Worm (Caenorhabditis elegans) whole organism, L1 larva: ENCODE results near the gene C15C8.6.

Experiments
- C04F5.9 ChIP-seq: sonication (generic microtip); optimal IDR thresholded peaks from 2 replicates; lab custom pipeline; 2016; ENCODE audit warnings: missing genetic modification characterization, missing compliant biosample characterization
- Y116A8C.19 ChIP-seq: sonication (generic microtip); optimal IDR thresholded peaks from 2 replicates; lab custom pipeline; 2016; ENCODE audit warnings: missing compliant biosample characterization, missing genetic modification characterization, borderline replicate concordance
- aha-1 ChIP-seq: fragments of 150-350 bp; optimal IDR thresholded peaks from 2 replicates; lab custom pipeline; 2014; ENCODE audit warnings: missing biosample characterization, missing genetic modification characterization
- alr-1 ChIP-seq: fragments of 200-800 bp; sonication (Bioruptor generic); optimal IDR thresholded peaks from 2 replicates; lab custom pipeline; 2018; ENCODE audit warnings: borderline replicate concordance, mild to moderate bottlenecking, missing genetic modification characterization, missing compliant biosample characterization
- ces-1 ChIP-seq: fragments of 150-350 bp; optimal IDR thresholded peaks from 2 replicates; lab custom pipeline; 2014; ENCODE audit warnings: missing biosample characterization, missing genetic modification reagents, missing genetic modification characterization
- dsc-1 ChIP-seq: sonication (generic microtip); optimal IDR thresholded peaks from 2 replicates; lab custom pipeline; 2016; ENCODE audit warnings: mild to moderate bottlenecking, missing genetic modification characterization, missing compliant biosample characterization
- efl-1 ChIP-seq, 4 experiments: fragments of 150-350 bp; optimal IDR thresholded peaks in 3 of 4; peaks in 1 of 4; 1 replicate in 1 of 4; 2 replicates in 3 of 4; lab custom pipeline; 2014; ENCODE audit warnings: missing biosample characterization in 2 of 4, missing genetic modification characterization in 2 of 4, missing genetic modification reagents in 2 of 4
- elt-3 ChIP-seq, 6 experiments: fragments of 150-350 bp in 1 of 6; sonication (generic microtip); optimal IDR thresholded peaks; 2 replicates each; lab custom pipeline; 2017 to 2018; ENCODE audit warnings: missing biosample characterization in 6 of 6, missing genetic modification characterization in 6 of 6, inconsistent platforms in 1 of 6
- ets-5 ChIP-seq: fragments of 200-800 bp; sonication (Bioruptor generic); IDR thresholded peaks from 2 replicates; pipeline ENCODE4 v1.3.6; 2022; ENCODE audit warnings: missing genetic modification characterization, missing compliant biosample characterization
- fkh-10 ChIP-seq: sonication (generic microtip); optimal IDR thresholded peaks from 2 replicates; lab custom pipeline; 2017; ENCODE audit warnings: missing biosample characterization, missing genetic modification reagents, missing genetic modification characterization
- fkh-4 ChIP-seq: sonication (generic microtip); optimal IDR thresholded peaks from 2 replicates; lab custom pipeline; 2016; ENCODE audit warnings: missing compliant biosample characterization, missing genetic modification characterization, borderline replicate concordance
- fkh-8 ChIP-seq: sonication (generic microtip); optimal IDR thresholded peaks from 2 replicates; lab custom pipeline; 2016; ENCODE audit warnings: mild to moderate bottlenecking, missing genetic modification characterization, missing compliant biosample characterization
- hpl-2 ChIP-seq: fragments of 150-350 bp; optimal IDR thresholded peaks from 2 replicates; lab custom pipeline; 2014; ENCODE audit warnings: missing biosample characterization, missing genetic modification reagents, missing genetic modification characterization
- jun-1 ChIP-seq: fragments of 150-350 bp; optimal IDR thresholded peaks from 2 replicates; lab custom pipeline; 2014; ENCODE audit warnings: missing biosample characterization, missing genetic modification reagents, missing genetic modification characterization
- lin-13 ChIP-seq: fragments of 150-350 bp; optimal IDR thresholded peaks from 2 replicates; lab custom pipeline; 2014; ENCODE audit warnings: missing biosample characterization, missing genetic modification reagents, missing genetic modification characterization
- lin-35 ChIP-seq, 2 experiments: fragments of 150-350 bp; optimal IDR thresholded peaks; 2 replicates each; lab custom pipeline; 2014; ENCODE audit warnings: missing biosample characterization in 2 of 2, missing genetic modification characterization in 2 of 2, missing genetic modification reagents in 2 of 2
- lsy-2 ChIP-seq, 2 experiments: fragments of 150-350 bp; optimal IDR thresholded peaks; 2 replicates each; lab custom pipeline; 2014; ENCODE audit warnings: missing biosample characterization in 2 of 2, missing genetic modification characterization in 2 of 2
- mab-9 ChIP-seq: fragments of 200-800 bp; sonication (Bioruptor generic); IDR thresholded peaks from 2 replicates; pipeline ENCODE4 v1.3.6; 2022; ENCODE audit warnings: missing genetic modification reagents, missing genetic modification characterization, missing compliant biosample characterization
- mdl-1 ChIP-seq, 2 experiments: fragments of 150-350 bp; optimal IDR thresholded peaks; 2 replicates each; lab custom pipeline; 2014 to 2017; ENCODE audit warnings: missing biosample characterization in 2 of 2, missing genetic modification characterization in 2 of 2, inconsistent platforms in 1 of 2
- mep-1 ChIP-seq: fragments of 150-350 bp; optimal IDR thresholded peaks from 2 replicates; lab custom pipeline; 2014; ENCODE audit warnings: missing biosample characterization, missing genetic modification characterization
- nhr-12 ChIP-seq: sonication (generic microtip); optimal IDR thresholded peaks from 2 replicates; lab custom pipeline; 2017; ENCODE audit warnings: missing biosample characterization, missing genetic modification characterization
- nhr-19 ChIP-seq: fragments of 200-800 bp; sonication (Bioruptor generic); conservative IDR thresholded peaks from 2 replicates; pipeline ENCODE4 v1.3.6; 2022; ENCODE audit warnings: missing genetic modification characterization, missing compliant biosample characterization
- nhr-28 ChIP-seq: fragments of 150-350 bp; optimal IDR thresholded peaks from 2 replicates; lab custom pipeline; 2014; ENCODE audit warnings: missing biosample characterization, missing genetic modification characterization
- nhr-71 ChIP-seq: sonication (generic microtip); optimal IDR thresholded peaks from 2 replicates; lab custom pipeline; 2016; ENCODE audit warnings: mild to moderate bottlenecking, missing genetic modification characterization, moderate library complexity, missing compliant biosample characterization
- nhr-76 ChIP-seq: sonication (generic microtip); optimal IDR thresholded peaks from 2 replicates; lab custom pipeline; 2017; ENCODE audit warnings: missing biosample characterization, missing genetic modification characterization
- nhr-77 ChIP-seq: fragments of 150-350 bp; optimal IDR thresholded peaks from 2 replicates; lab custom pipeline; 2014; ENCODE audit warnings: missing biosample characterization, missing genetic modification characterization
- nhr-84 ChIP-seq: sonication (generic microtip); optimal IDR thresholded peaks from 2 replicates; lab custom pipeline; 2017; ENCODE audit warnings: missing biosample characterization, missing genetic modification characterization
- nhr-90 ChIP-seq: sonication (generic microtip); optimal IDR thresholded peaks from 2 replicates; lab custom pipeline; 2016; ENCODE audit warnings: mild to moderate bottlenecking, missing genetic modification characterization, missing compliant biosample characterization; ENCODE audit not compliant: poor library complexity
- rnt-1 ChIP-seq: sonication (generic microtip); optimal IDR thresholded peaks from 2 replicates; lab custom pipeline; 2016; ENCODE audit warnings: mild to moderate bottlenecking, missing genetic modification characterization, moderate library complexity, missing compliant biosample characterization
- skn-1 ChIP-seq: fragments of 150-350 bp; optimal IDR thresholded peaks from 2 replicates; lab custom pipeline; 2014; ENCODE audit warnings: missing biosample characterization, missing genetic modification characterization
- sox-4 ChIP-seq: sonication (generic microtip); optimal IDR thresholded peaks from 2 replicates; lab custom pipeline; 2016; ENCODE audit warnings: missing genetic modification characterization, missing compliant biosample characterization
- tlp-1 ChIP-seq: fragments of 150-350 bp; optimal IDR thresholded peaks from 2 replicates; lab custom pipeline; 2014; ENCODE audit warnings: missing biosample characterization, missing genetic modification characterization
- unc-130 ChIP-seq: fragments of 150-350 bp; optimal IDR thresholded peaks from 2 replicates; lab custom pipeline; 2017; ENCODE audit warnings: missing biosample characterization, missing genetic modification characterization, inconsistent platforms
- unc-86 ChIP-seq: sonication (generic microtip); optimal IDR thresholded peaks from 2 replicates; lab custom pipeline; 2016; ENCODE audit warnings: missing genetic modification characterization, missing compliant biosample characterization
- unc-98 ChIP-seq: fragments of 200-800 bp; sonication (Bioruptor generic); IDR thresholded peaks from 2 replicates; pipeline ENCODE4 v1.3.6; 2022; ENCODE audit warnings: missing genetic modification characterization, missing compliant biosample characterization
- vab-15 ChIP-seq: sonication (generic microtip); optimal IDR thresholded peaks from 2 replicates; lab custom pipeline; 2017; ENCODE audit warnings: missing genotype, mild to moderate bottlenecking, missing genetic modification characterization, missing compliant biosample characterization
- zag-1 ChIP-seq: fragments of 150-350 bp; optimal IDR thresholded peaks from 2 replicates; lab custom pipeline; 2014; ENCODE audit warnings: missing biosample characterization, missing genetic modification characterization
- ztf-11 ChIP-seq, 2 experiments: sonication (generic microtip); optimal IDR thresholded peaks; 2 replicates each; lab custom pipeline; 2016 to 2017; ENCODE audit warnings: missing genetic modification characterization in 2 of 2, missing biosample characterization in 1 of 2, missing compliant biosample characterization in 1 of 2

The C15C8.6 gene

DNA sequence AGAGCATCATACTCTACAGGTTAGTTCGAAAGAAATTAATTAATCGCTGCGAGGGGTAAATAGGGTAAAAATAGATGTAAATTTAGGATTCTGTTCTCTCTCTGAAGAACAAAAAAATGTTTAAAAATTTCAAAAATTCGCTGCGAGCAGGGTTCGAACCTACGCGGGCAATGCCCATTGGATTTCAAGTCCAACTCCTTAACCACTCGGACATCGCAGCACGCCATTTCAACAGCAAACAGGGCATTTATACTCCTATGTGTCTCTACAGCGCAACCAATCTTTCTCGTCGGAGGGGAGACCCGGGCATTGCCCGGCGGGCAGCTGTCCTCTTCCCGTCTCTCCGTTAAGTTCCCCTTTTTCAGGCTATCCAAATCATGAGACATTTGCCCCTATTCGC lies 28.9 kb upstream of the C15C8.6 start (continued):
- TF ChIP-seq nhr-77 (tag; lab: Kevin White, UChicago) (peak; percentile 21), unc-130 (tag; lab: Kevin White, UChicago) (peak; percentile 12), nhr-71 (tag; lab: Kevin White, UChicago) (peak; percentile 49), nhr-84 (no peak), rnt-1 (peak; percentile 53), vab-15 (tag; lab: Kevin White, UChicago) (peak; percentile 38), nhr-90 (tag; lab: Kevin White, UChicago) (peak; percentile 42), fkh-8 (tag; lab: Kevin White, UChicago) (peak; percentile 30), mab-9 (no peak), ets-5 (no peak), tlp-1 (no peak), mdl-1 (tag; optimal IDR thresholded peaks at IDR 0.05; lab: Kevin White, UChicago) (peak in 1 of 2 experiments; percentile 45), sox-4 (tag; lab: Kevin White, UChicago) (no peak), Y116A8C.19 (tag; lab: Kevin White, UChicago) (no peak), nhr-28 (tag; lab: Kevin White, UChicago) (no peak)

- TF ChIP-seq ets-5 (no peak), unc-130 (tag; lab: Kevin White, UChicago) (no peak), ces-1 (GFP tag; lab: Kevin White, UChicago) (no peak), aha-1 (tag; lab: Kevin White, UChicago) (no peak), fkh-4 (tag; lab: Kevin White, UChicago) (no peak), fkh-8 (tag; lab: Kevin White, UChicago) (peak; percentile 59), efl-1 (optimal IDR thresholded peaks at IDR 0.05; lab: Kevin White, UChicago) (no peak), efl-1 (GFP tag; optimal IDR thresholded peaks at IDR 0.05 in 1 of 2; lab: Kevin White, UChicago) (peak in 1 of 2 experiments; percentile 86), ztf-11 (tag; optimal IDR thresholded peaks at IDR 0.05; lab: Kevin White, UChicago) (no peak), jun-1 (tag; lab: Kevin White, UChicago) (no peak), lin-35 (GFP tag; optimal IDR thresholded peaks at IDR 0.05; lab: Kevin White, UChicago) (no peak), mep-1 (no peak), elt-3 (tag; optimal IDR thresholded peaks at IDR 0.05; lab: Kevin White, UChicago) (no peak), unc-86 (tag; lab: Kevin White, UChicago) (no peak), fkh-10 (GFP tag; lab: Kevin White, UChicago) (no peak), unc-98 (GFP tag; lab: Robert Waterston, UW) (no peak), skn-1 (tag; lab: Kevin White, UChicago) (no peak), nhr-76 (tag; lab: Kevin White, UChicago) (no peak)
These were observed 22.5 kb upstream of the C15C8.6 start for ce11 chrV:12773852-12774251.

ce11 chrV:12773222-12773621 lies 21.9 kb upstream of the C15C8.6 start, which contains the start of gene ZC455.1:
ZC455.1 (plus strand) TSS chrV:12773522.
- TF ChIP-seq dsc-1 (no peak), nhr-12 (tag; lab: Kevin White, UChicago) (no peak), hpl-2 (GFP tag; lab: Kevin White, UChicago) (no peak), zag-1 (tag; lab: Kevin White, UChicago) (no peak), C04F5.9 (tag; lab: Kevin White, UChicago) (no peak), nhr-19 (GFP tag; lab: Robert Waterston, UW) (no peak), alr-1 (tag; lab: Kevin White, UChicago) (no peak), lin-13 (GFP tag; lab: Kevin White, UChicago) (no peak), jun-1 (tag; lab: Kevin White, UChicago) (no peak), unc-98 (GFP tag; lab: Robert Waterston, UW) (no peak), lsy-2 (tag; optimal IDR thresholded peaks at IDR 0.05; lab: Kevin White, UChicago) (no peak), vab-15 (tag; lab: Kevin White, UChicago) (no peak)
